Worm (Caenorhabditis elegans): ENCODE results near the gene E02A10.3.

E02A10.3 gene

DNA sequence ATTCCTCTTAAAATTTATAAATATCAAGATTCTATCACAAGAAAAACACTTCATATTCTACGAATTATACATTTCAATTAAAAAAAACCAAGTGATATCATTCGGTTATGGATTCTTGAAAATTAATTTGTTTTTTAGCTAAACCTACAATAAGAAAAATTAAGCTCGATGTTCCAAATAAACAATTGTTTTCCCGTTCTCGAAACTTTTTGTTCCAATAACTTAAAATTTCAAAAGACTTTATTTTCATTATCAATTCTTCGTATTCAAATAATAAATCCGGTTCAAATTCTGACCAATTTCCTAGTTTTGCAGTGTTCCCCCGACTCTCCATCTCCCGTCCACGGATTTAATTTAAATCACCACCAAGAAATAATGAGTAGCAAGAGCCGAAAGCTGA is at the start of gene E02A10.3:
Gene E02A10.3, plus strand, starts transcription at position 301 of the 400 bp plus-strand sequence.
- TF ChIP-seq dmd-4 (tag; optimal IDR thresholded peaks at IDR 0.05) (no peak), F13H6.1 (tag; optimal IDR thresholded peaks at IDR 0.05) (no peak), gmeb-1 (tag; optimal IDR thresholded peaks at IDR 0.05) (no peak), skn-1 (tag; optimal IDR thresholded peaks at IDR 0.05) (no peak), nhr-10 (tag; optimal IDR thresholded peaks at IDR 0.05) (no peak), C34F6.9 (tag; optimal IDR thresholded peaks at IDR 0.05) (no peak), elt-3 (tag; optimal IDR thresholded peaks at IDR 0.05) (no peak), ceh-82 (tag; optimal IDR thresholded peaks at IDR 0.05) (no peak)

DNA sequence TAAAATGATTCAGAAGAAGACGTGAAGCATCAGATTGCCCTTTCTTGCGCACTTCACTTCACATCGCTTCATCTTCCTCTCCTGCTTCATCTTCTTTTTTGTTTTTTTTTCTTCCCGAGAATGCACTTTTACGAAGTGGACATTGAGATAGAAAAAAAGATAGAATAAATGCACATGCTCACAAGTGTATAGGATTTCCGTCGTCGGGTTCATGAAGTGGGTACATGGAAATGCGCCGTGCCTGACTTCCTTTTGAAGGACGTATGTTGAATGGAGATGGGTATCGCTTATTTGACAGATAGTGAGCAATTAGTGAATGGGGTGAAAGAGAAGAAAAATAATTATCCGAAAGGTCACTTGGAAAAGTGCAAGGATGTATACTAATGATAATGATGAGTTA is 49.3 kb upstream of the E02A10.3 start:
- peak; percentile 48 for TF ChIP-seq sem-4 (tag; optimal IDR thresholded peaks at IDR 0.05)
- peak; percentile 41 for TF ChIP-seq egl-27 (tag; optimal IDR thresholded peaks at IDR 0.05)
- peak; percentile 16 for TF ChIP-seq unc-55 (GFP tag; optimal IDR thresholded peaks at IDR 0.05)
- TF ChIP-seq ztf-11 (tag; optimal IDR thresholded peaks at IDR 0.05), result no peak
- no peak for TF ChIP-seq ztf-1 (GFP tag; conservative IDR thresholded peaks at IDR 0.05)
- TF ChIP-seq C34F6.9 (tag; optimal IDR thresholded peaks at IDR 0.05), result peak; percentile 44
- no peak for TF ChIP-seq nhr-21 (tag; optimal IDR thresholded peaks at IDR 0.05)
- no peak for TF ChIP-seq nhr-237 (tag; optimal IDR thresholded peaks at IDR 0.05)
- TF ChIP-seq Y55F3AM.14 (GFP tag; optimal IDR thresholded peaks at IDR 0.05), result peak; percentile 67
- peak; percentile 60 for TF ChIP-seq ceh-16 (tag; optimal IDR thresholded peaks at IDR 0.05)
- no peak for TF ChIP-seq ceh-82 (tag; optimal IDR thresholded peaks at IDR 0.05)
- no peak for TF ChIP-seq aly-2 (tag; optimal IDR thresholded peaks at IDR 0.05)
- peak in 1 of 2 experiments; percentile 32 for TF ChIP-seq lsy-2 (tag; optimal IDR thresholded peaks at IDR 0.05)
- no peak for TF ChIP-seq mab-5 (tag; optimal IDR thresholded peaks at IDR 0.05)
- no peak for TF ChIP-seq R02D3.7 (tag; optimal IDR thresholded peaks at IDR 0.05)
- TF ChIP-seq lin-39 (tag; optimal IDR thresholded peaks at IDR 0.05), result no peak
- no peak for TF ChIP-seq nhr-77 (tag; optimal IDR thresholded peaks at IDR 0.05)
- peak; percentile 53 for TF ChIP-seq crh-2 (tag; optimal IDR thresholded peaks at IDR 0.05)
- no peak for TF ChIP-seq alr-1 (tag; optimal IDR thresholded peaks at IDR 0.05)
- TF ChIP-seq sma-9 (GFP tag; optimal IDR thresholded peaks at IDR 0.05), result peak; percentile 24
- TF ChIP-seq sma-9 (tag; optimal IDR thresholded peaks at IDR 0.05), result no peak
- peak; percentile 30 for TF ChIP-seq zag-1 (tag; optimal IDR thresholded peaks at IDR 0.05)
- TF ChIP-seq elt-1 (tag; optimal IDR thresholded peaks at IDR 0.05), result no peak
- TF ChIP-seq unc-39 (tag; optimal IDR thresholded peaks at IDR 0.05), result no peak
- TF ChIP-seq F13H6.1 (tag; optimal IDR thresholded peaks at IDR 0.05), result peak; percentile 49
- TF ChIP-seq lin-13 (GFP tag; optimal IDR thresholded peaks at IDR 0.05), result no peak

DNA sequence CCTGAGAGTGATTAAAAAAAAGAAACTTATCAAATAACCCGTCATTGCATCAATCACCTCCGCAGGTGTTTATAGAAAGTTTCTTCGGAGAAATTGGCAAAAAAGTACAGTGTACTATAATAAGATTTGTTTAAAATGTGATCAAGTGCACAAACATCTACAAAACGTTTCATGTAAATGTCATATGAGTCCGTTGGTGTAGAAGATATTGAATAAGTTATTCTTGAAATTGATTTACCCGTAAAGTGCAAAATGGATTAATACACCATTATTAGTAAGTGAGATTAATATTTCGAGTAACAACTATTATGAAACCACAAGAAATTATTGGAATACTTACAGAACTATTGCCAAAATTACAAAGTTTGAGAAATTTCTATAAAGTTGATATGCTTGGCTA is 48.3 kb upstream of the E02A10.3 start:
- TF ChIP-seq nhr-23 (tag; optimal IDR thresholded peaks at IDR 0.05) (no peak), nhr-21 (tag; optimal IDR thresholded peaks at IDR 0.05) (peak; percentile 39), crh-2 (tag; optimal IDR thresholded peaks at IDR 0.05) (no peak), mdl-1 (tag; optimal IDR thresholded peaks at IDR 0.05) (no peak), blmp-1 (tag; optimal IDR thresholded peaks at IDR 0.05; ENCODE audit: insufficient read depth) (peak; percentile 16), zag-1 (tag; optimal IDR thresholded peaks at IDR 0.05) (no peak), nhr-77 (tag; optimal IDR thresholded peaks at IDR 0.05) (no peak), nhr-6 (tag; optimal IDR thresholded peaks at IDR 0.05) (no peak), dmd-4 (tag; optimal IDR thresholded peaks at IDR 0.05) (peak; percentile 23), ztf-4 (tag; optimal IDR thresholded peaks at IDR 0.05) (no peak), skn-1 (tag; optimal IDR thresholded peaks at IDR 0.05) (no peak), ztf-1 (GFP tag; conservative IDR thresholded peaks at IDR 0.05) (no peak), F13H6.1 (tag; optimal IDR thresholded peaks at IDR 0.05) (no peak), mab-5 (tag; optimal IDR thresholded peaks at IDR 0.05) (no peak), lin-13 (GFP tag; optimal IDR thresholded peaks at IDR 0.05) (no peak), unc-39 (tag; optimal IDR thresholded peaks at IDR 0.05) (no peak), peb-1 (tag; optimal IDR thresholded peaks at IDR 0.05) (no peak), lin-39 (tag; optimal IDR thresholded peaks at IDR 0.05) (no peak), C34F6.9 (tag; optimal IDR thresholded peaks at IDR 0.05) (peak; percentile 23), mbf-1 (tag; optimal IDR thresholded peaks at IDR 0.05) (no peak), nhr-129 (tag; optimal IDR thresholded peaks at IDR 0.05) (no peak), ztf-11 (tag; optimal IDR thresholded peaks at IDR 0.05) (no peak), lin-11 (tag; optimal IDR thresholded peaks at IDR 0.05) (no peak), fos-1 (tag; optimal IDR thresholded peaks at IDR 0.05) (peak; percentile 46), ama-1 (optimal IDR thresholded peaks at IDR 0.05) (no peak), egl-27 (tag; optimal IDR thresholded peaks at IDR 0.05) (no peak), sma-3 (GFP tag; optimal IDR thresholded peaks at IDR 0.05) (no peak), R02D3.7 (tag; optimal IDR thresholded peaks at IDR 0.05) (no peak), Y55F3AM.14 (GFP tag; optimal IDR thresholded peaks at IDR 0.05) (no peak), ZK546.5 (tag; optimal IDR thresholded peaks at IDR 0.05) (no peak), gmeb-1 (tag; optimal IDR thresholded peaks at IDR 0.05) (no peak), nhr-237 (tag; optimal IDR thresholded peaks at IDR 0.05) (no peak), sma-9 (GFP tag; optimal IDR thresholded peaks at IDR 0.05) (peak; percentile 16), sma-9 (tag; optimal IDR thresholded peaks at IDR 0.05) (no peak), ceh-16 (tag; optimal IDR thresholded peaks at IDR 0.05) (no peak), snpc-4 (tag; optimal IDR thresholded peaks at IDR 0.05) (no peak), alr-1 (tag; optimal IDR thresholded peaks at IDR 0.05) (no peak), nhr-12 (tag; optimal IDR thresholded peaks at IDR 0.05) (no peak), nhr-10 (tag; optimal IDR thresholded peaks at IDR 0.05) (no peak), elt-3 (tag; optimal IDR thresholded peaks at IDR 0.05) (no peak), sem-4 (tag; optimal IDR thresholded peaks at IDR 0.05) (no peak), lsy-2 (tag; optimal IDR thresholded peaks at IDR 0.05) (peak in 1 of 2 experiments; percentile 31), nhr-25 (tag; optimal IDR thresholded peaks at IDR 0.05) (no peak), elt-1 (tag; optimal IDR thresholded peaks at IDR 0.05) (no peak)
